Fruit fly (Drosophila melanogaster): ENCODE results near the gene CG43136.

Gene CG43136

DNA sequence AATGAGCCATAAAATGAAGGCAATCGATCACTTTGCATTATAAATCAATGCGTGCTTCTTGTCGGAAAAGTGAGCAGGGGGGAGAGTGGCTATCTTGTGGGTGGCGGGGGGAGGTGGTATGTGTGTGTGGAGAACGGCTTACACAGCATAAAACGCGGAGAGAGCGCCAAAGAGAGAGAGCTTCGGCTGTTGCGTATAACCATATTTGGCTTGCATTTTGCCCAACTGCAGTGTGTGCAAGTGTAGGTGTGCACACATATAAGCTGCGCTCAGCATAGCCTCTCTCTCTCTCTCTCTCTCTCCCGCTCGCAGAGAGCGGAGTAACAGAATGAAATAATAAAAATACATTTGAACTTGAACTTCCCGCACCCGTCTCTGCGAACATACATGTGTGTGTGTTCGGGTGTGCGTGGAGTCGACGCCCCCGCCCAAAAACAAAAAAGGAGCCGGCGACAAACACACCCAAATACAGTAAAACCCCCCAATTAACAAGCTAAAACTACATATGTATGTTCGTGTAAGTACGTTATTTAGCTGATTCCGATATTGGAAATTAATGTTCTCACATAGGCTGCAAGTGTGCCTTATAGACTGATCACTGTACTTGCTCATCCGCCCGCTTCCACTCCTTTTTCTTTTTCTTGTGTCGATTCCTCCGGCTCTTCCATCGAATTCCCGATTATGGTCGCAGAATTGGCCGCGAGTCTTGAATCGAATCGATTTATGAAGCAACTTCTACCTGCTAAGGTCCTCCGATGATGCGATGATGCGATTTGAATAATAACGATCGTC lies 33.4 kb downstream of the CG43136 start:
- TF ChIP-seq CG9139 (GFP tag; optimal IDR thresholded peaks at IDR 0.05) (peak; percentile 60), CG31627 (GFP tag; optimal IDR thresholded peaks at IDR 0.05) (peak; percentile 90), CG7368 (GFP tag; optimal IDR thresholded peaks at IDR 0.05) (peak; percentile 87), CG11294 (GFP tag; IDR thresholded peaks at IDR 0.05) (0 out of 2 replicates have a peak, but pooled peaks have one; percentile 12), Sox14 (GFP tag; optimal IDR thresholded peaks at IDR 0.05) (peak; percentile 89), salr (GFP tag; optimal IDR thresholded peaks at IDR 0.05) (peak; percentile 15 to 72), Blimp-1 (GFP tag; optimal IDR thresholded peaks at IDR 0.05) (no peak), vri (GFP tag; optimal IDR thresholded peaks at IDR 0.05) (peak; percentile 83), dac (GFP tag; optimal IDR thresholded peaks at IDR 0.05) (no peak), fd85E (GFP tag; optimal IDR thresholded peaks at IDR 0.05) (peak; percentile 34), net (GFP tag; optimal IDR thresholded peaks at IDR 0.05) (peak; percentile 81), CG6163 (GFP tag; IDR thresholded peaks at IDR 0.05) (peak; percentile 89), CG3032 (tag; optimal IDR thresholded peaks at IDR 0.05) (peak; percentile 73), Eip75B (GFP tag; optimal IDR thresholded peaks at IDR 0.05) (peak; percentile 89), Sox15 (GFP tag; optimal IDR thresholded peaks at IDR 0.05) (peak; percentile 68), fd59A (GFP tag; optimal IDR thresholded peaks at IDR 0.05) (peak; percentile 75), pdm3 (GFP tag; optimal IDR thresholded peaks at IDR 0.05) (peak; percentile 84), CG8319 (GFP tag; optimal IDR thresholded peaks at IDR 0.05) (peak; percentile 66), lz (GFP tag; optimal IDR thresholded peaks at IDR 0.05) (peak; percentile 91), CG8119 (GFP tag; IDR thresholded peaks at IDR 0.05) (peak; percentile 67; the same call in 2 of the 3 replicates), spab (GFP tag; optimal IDR thresholded peaks at IDR 0.05) (peak; percentile 76), esn (GFP tag; optimal IDR thresholded peaks at IDR 0.05) (peak; percentile 90), CG34406 (GFP tag; optimal IDR thresholded peaks at IDR 0.05) (peak; percentile 83), fkh (GFP tag; optimal IDR thresholded peaks at IDR 0.05) (no peak), svp (GFP tag) (peak; percentile 95), CG15336 (GFP tag; IDR thresholded peaks at IDR 0.05) (peak; percentile 51; the same call in 1 of the 2 replicates), CG1621 (tag; optimal IDR thresholded peaks at IDR 0.05) (peak; percentile 83), acj6 (GFP tag; optimal IDR thresholded peaks at IDR 0.05) (peak; percentile 85), Hr4 (GFP tag; optimal IDR thresholded peaks at IDR 0.05) (peak; percentile 47), CG6854 (GFP tag; optimal IDR thresholded peaks at IDR 0.05) (peak; percentile 78), OdsH (GFP tag; optimal IDR thresholded peaks at IDR 0.05) (peak; percentile 82), CG10631 (GFP tag; optimal IDR thresholded peaks at IDR 0.05) (peak; percentile 83), CG8632 (GFP tag; optimal IDR thresholded peaks at IDR 0.05) (peak; percentile 77), CG3919 (GFP tag; optimal IDR thresholded peaks at IDR 0.05) (peak; percentile 89), CG4318 (GFP tag; optimal IDR thresholded peaks at IDR 0.05) (no peak), CG16779 (tag; optimal IDR thresholded peaks at IDR 0.05) (peak; percentile 64), Sox102F (GFP tag; optimal IDR thresholded peaks at IDR 0.05) (peak; percentile 89), Hr38 (GFP tag; optimal IDR thresholded peaks at IDR 0.05) (no peak), Eip93F (GFP tag; optimal IDR thresholded peaks at IDR 0.05) (peak; percentile 42), Ets96B (tag; optimal IDR thresholded peaks at IDR 0.05) (peak; percentile 82), CG11902 (GFP tag; optimal IDR thresholded peaks at IDR 0.05) (peak; percentile 78), Hr39 (GFP tag; optimal IDR thresholded peaks at IDR 0.05) (peak; percentile 91), topi (GFP tag; optimal IDR thresholded peaks at IDR 0.05) (peak; percentile 91), CG11762 (GFP tag; optimal IDR thresholded peaks at IDR 0.05; ENCODE audit: insufficient read depth) (peak; percentile 59), Gug (GFP tag; IDR thresholded peaks at IDR 0.05) (peak; percentile 59), CG32006 (GFP tag; optimal IDR thresholded peaks at IDR 0.05) (peak; percentile 69), CG10669 (GFP tag; optimal IDR thresholded peaks at IDR 0.05) (peak; percentile 78), Met (GFP tag; optimal IDR thresholded peaks at IDR 0.05) (peak; percentile 93), achi (GFP tag; optimal IDR thresholded peaks at IDR 0.05) (peak; percentile 85), cyc (GFP tag; optimal IDR thresholded peaks at IDR 0.05) (peak; percentile 90)

Measured in whole organism, prepupa.